Worm (Caenorhabditis elegans): ENCODE data around the gene zmp-5.

DNA sequence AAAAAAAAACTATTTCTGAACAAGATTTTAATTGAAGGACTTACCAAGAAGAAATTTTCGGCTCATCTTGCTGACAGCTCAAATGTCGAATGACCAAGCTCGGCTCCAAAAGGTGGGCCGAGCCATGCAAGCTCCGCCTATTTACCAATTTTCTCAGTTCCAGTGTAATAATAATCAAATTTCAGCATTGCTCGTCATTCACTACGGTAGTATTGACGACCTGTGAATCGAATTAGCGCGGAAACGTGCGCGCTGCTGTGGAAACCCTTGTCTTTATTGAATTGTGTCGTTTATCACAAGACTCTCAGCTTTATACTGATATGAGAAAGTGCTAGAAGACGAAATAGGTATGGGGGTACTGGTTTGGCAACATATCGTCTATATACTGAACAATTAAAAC, 16.6 kb downstream of the zmp-5 start, which contains the start of gene nlp-76:
- no peak for TF ChIP-seq nhr-12 (tag; optimal IDR thresholded peaks at IDR 0.05)
- TF ChIP-seq nhr-76 (tag; optimal IDR thresholded peaks at IDR 0.05), result no peak

Data from whole organism, mixed stage, embryonic.